Worm (Caenorhabditis elegans): ENCODE data around the gene Y66A7A.4.

ce11 chrIII:11588911-11589310, 23.5 kb upstream of the Y66A7A.4 start, which contains the start of gene Y66D12A.3:
- TF ChIP-seq elt-1 (tag; optimal IDR thresholded peaks at IDR 0.05; ENCODE audit: borderline replicate concordance, insufficient read depth) = no peak
- no peak for TF ChIP-seq pha-4 (tag; optimal IDR thresholded peaks at IDR 0.05)
- no peak for TF ChIP-seq ceh-83 (GFP tag; optimal IDR thresholded peaks at IDR 0.05)
